Fruit fly (Drosophila melanogaster) whole organism, embryonic: ENCODE results near the gene CG13021.
A peak's percentile ranks its signal among the peaks of the same experiment; 100 is the strongest.

Experiments used
- Atf-2 ChIP-seq: fragments of 200-800 bp; sonication (Bioruptor generic); optimal IDR thresholded peaks from 2 replicates; lab custom pipeline; 2016; ENCODE audit warnings: missing biosample characterization, missing genetic modification characterization
- Atf3 ChIP-seq: fragments of 200-800 bp; sonication (Bioruptor generic); optimal IDR thresholded peaks from 3 replicates; lab custom pipeline; 2016; ENCODE audit warnings: missing biosample characterization, missing genetic modification characterization
- Awh ChIP-seq: fragments of 200-800 bp; sonication (Bioruptor generic); IDR thresholded peaks from 2 replicates; pipeline ENCODE4, ENCODE4 v1.3.6; 2022; ENCODE audit warnings: missing biosample characterization, missing genetic modification characterization
- CG10209 ChIP-seq: fragments of 200-800 bp; sonication (Bioruptor generic); optimal IDR thresholded peaks from 3 replicates; lab custom pipeline; 2017; ENCODE audit warnings: missing biosample characterization, mild to moderate bottlenecking, missing genetic modification characterization, missing genetic modification reagents
- CG11093 ChIP-seq: fragments of 200-800 bp; sonication (Bioruptor generic); IDR thresholded peaks from 3 replicates; pipeline ENCODE4 v1.3.6; 2022; ENCODE audit warnings: missing biosample characterization, missing genetic modification characterization
- CG12155 ChIP-seq: fragments of 200-800 bp; sonication (Bioruptor generic); optimal IDR thresholded peaks from 3 replicates; lab custom pipeline; 2016; ENCODE audit warnings: missing biosample characterization, missing genetic modification characterization
- CG12236 ChIP-seq: fragments of 200-800 bp; sonication (Bioruptor generic); optimal IDR thresholded peaks from 2 replicates; lab custom pipeline; 2016; ENCODE audit warnings: missing biosample characterization, missing genetic modification characterization
- CG12942 ChIP-seq: fragments of 200-800 bp; sonication (Bioruptor generic); optimal IDR thresholded peaks from 3 replicates; lab custom pipeline; 2016; ENCODE audit warnings: missing biosample characterization, missing genetic modification characterization
- CG13775 ChIP-seq: fragments of 200-800 bp; sonication (Bioruptor generic); optimal IDR thresholded peaks from 3 replicates; lab custom pipeline; 2017; ENCODE audit warnings: missing biosample characterization, mild to moderate bottlenecking, missing genetic modification characterization
- CG15073 ChIP-seq: fragments of 200-800 bp; sonication (Bioruptor generic); optimal IDR thresholded peaks from 2 replicates; lab custom pipeline; 2016; ENCODE audit warnings: missing biosample characterization, missing genetic modification characterization
- CG1603 ChIP-seq: fragments of 200-800 bp; sonication (Bioruptor generic); optimal IDR thresholded peaks from 2 replicates; lab custom pipeline; 2019; ENCODE audit warnings: missing biosample characterization, mild to moderate bottlenecking, missing genetic modification characterization, moderate library complexity
- CG1792 ChIP-seq: fragments of 200-800 bp; sonication (Bioruptor generic); optimal IDR thresholded peaks from 2 replicates; lab custom pipeline; 2016; ENCODE audit warnings: missing biosample characterization, missing genetic modification characterization
- CG2120 ChIP-seq: fragments of 200-800 bp; sonication (Bioruptor generic); optimal IDR thresholded peaks from 3 replicates; lab custom pipeline; 2016; ENCODE audit warnings: missing biosample characterization, missing genetic modification characterization
- CG30020 ChIP-seq: fragments of 200-800 bp; optimal IDR thresholded peaks from 2 replicates; lab custom pipeline; 2019; ENCODE audit warnings: missing biosample characterization, mild to moderate bottlenecking, missing genetic modification characterization, moderate library complexity
- CG31365 ChIP-seq: fragments of 200-800 bp; sonication (Bioruptor generic); optimal IDR thresholded peaks from 2 replicates; lab custom pipeline; 2018; ENCODE audit warnings: missing biosample characterization, mild to moderate bottlenecking, missing genetic modification characterization
- CG3163 ChIP-seq: fragments of 200-800 bp; sonication (Bioruptor generic); optimal IDR thresholded peaks from 3 replicates; lab custom pipeline; 2016; ENCODE audit warnings: missing biosample characterization, missing genetic modification characterization
- CG32532 ChIP-seq: fragments of 200-800 bp; sonication (Bioruptor generic); IDR thresholded peaks from 2 replicates; pipeline ENCODE4 v1.3.6; 2022; ENCODE audit warnings: missing biosample characterization, missing genetic modification characterization
- CG32772 ChIP-seq: fragments of 200-800 bp; sonication (Bioruptor generic); IDR thresholded peaks from 2 replicates; pipeline ENCODE4 v1.3.6; 2022; ENCODE audit warnings: missing biosample characterization, missing genetic modification characterization
- CG3407 ChIP-seq: fragments of 200-800 bp; sonication (Bioruptor generic); optimal IDR thresholded peaks from 2 replicates; lab custom pipeline; 2018; ENCODE audit warnings: missing biosample characterization, mild to moderate bottlenecking, missing genetic modification characterization
- CG4424 ChIP-seq: fragments of 200-800 bp; sonication (Bioruptor generic); optimal IDR thresholded peaks from 3 replicates; lab custom pipeline; 2016; ENCODE audit warnings: missing biosample characterization, missing genetic modification characterization
- CG6175 ChIP-seq: fragments of 200-800 bp; sonication (Bioruptor generic); IDR thresholded peaks from 3 replicates; pipeline ENCODE4 v1.3.6; 2022; ENCODE audit warnings: missing biosample characterization, missing genetic modification characterization
- CG7987 ChIP-seq: fragments of 200-800 bp; sonication (Bioruptor generic); optimal IDR thresholded peaks from 2 replicates; lab custom pipeline; 2018; ENCODE audit warnings: missing biosample characterization, mild to moderate bottlenecking, missing genetic modification characterization, moderate library complexity
- CG8281 ChIP-seq: fragments of 200-800 bp; sonication (Bioruptor generic); optimal IDR thresholded peaks from 2 replicates; lab custom pipeline; 2018; ENCODE audit warnings: missing biosample characterization, mild to moderate bottlenecking, missing genetic modification characterization, moderate library complexity
- CG8290 ChIP-seq, 3 experiments: fragments of 200-800 bp; sonication (Bioruptor generic); optimal IDR thresholded peaks; 2 replicates each; lab custom pipeline; 2016 to 2019; ENCODE audit warnings: missing biosample characterization in 3 of 3, missing genetic modification characterization in 3 of 3, mild to moderate bottlenecking in 2 of 3, moderate library complexity in 1 of 3
- CoRest ChIP-seq: fragments of 200-800 bp; sonication (Bioruptor generic); optimal IDR thresholded peaks from 3 replicates; lab custom pipeline; 2018; ENCODE audit warnings: missing biosample characterization, mild to moderate bottlenecking, missing genetic modification characterization, moderate library complexity
- ERR ChIP-seq: fragments of 200-800 bp; sonication (Bioruptor generic); optimal IDR thresholded peaks from 2 replicates; lab custom pipeline; 2016; ENCODE audit warnings: missing biosample characterization, missing genetic modification characterization
- Ets97D ChIP-seq: fragments of 200-800 bp; sonication (Bioruptor generic); optimal IDR thresholded peaks from 3 replicates; lab custom pipeline; 2016; ENCODE audit warnings: missing biosample characterization, missing genetic modification characterization
- HLH4C ChIP-seq: fragments of 200-800 bp; sonication (Bioruptor generic); IDR thresholded peaks from 3 replicates; pipeline ENCODE4 v1.3.6; 2022; ENCODE audit warnings: missing biosample characterization, missing genetic modification characterization; ENCODE audit not compliant: partially characterized antibody
- Lhr ChIP-seq: fragments of 200-800 bp; sonication (Bioruptor generic); optimal IDR thresholded peaks from 3 replicates; lab custom pipeline; 2017; ENCODE audit warnings: mild to moderate bottlenecking, missing biosample characterization, missing genetic modification reagents, missing genetic modification characterization
- MBD-R2 ChIP-seq: fragments of 200-800 bp; sonication (Bioruptor generic); IDR thresholded peaks from 2 replicates; pipeline ENCODE4 v1.3.6; 2022; ENCODE audit warnings: missing biosample characterization, missing genetic modification characterization
- Myb ChIP-seq: fragments of 200-800 bp; sonication (Bioruptor generic); optimal IDR thresholded peaks from 2 replicates; lab custom pipeline; 2016; ENCODE audit warnings: missing biosample characterization, missing genetic modification characterization
- Xbp1 ChIP-seq: fragments of 200-800 bp; sonication (Bioruptor generic); optimal IDR thresholded peaks from 3 replicates; lab custom pipeline; 2016; ENCODE audit warnings: missing biosample characterization, mild to moderate bottlenecking, missing genetic modification characterization
- Xrp1 ChIP-seq: fragments of 200-800 bp; sonication (Bioruptor generic); IDR thresholded peaks from 2 replicates; pipeline ENCODE4 v1.3.6; 2022; ENCODE audit warnings: missing biosample characterization, missing genetic modification characterization
- crol ChIP-seq: fragments of 200-800 bp; sonication (Bioruptor generic); IDR thresholded peaks from 2 replicates; pipeline ENCODE4 v1.3.6; 2022; ENCODE audit warnings: missing biosample characterization, missing genetic modification characterization
- disco-r ChIP-seq: fragments of 200-800 bp; sonication (Bioruptor generic); optimal IDR thresholded peaks from 2 replicates; lab custom pipeline; 2016; ENCODE audit warnings: missing biosample characterization, missing genetic modification characterization
- dysf ChIP-seq: fragments of 200-800 bp; sonication (Bioruptor generic); IDR thresholded peaks from 3 replicates; pipeline ENCODE4 v1.3.6; 2022; ENCODE audit warnings: missing biosample characterization, missing genetic modification characterization
- emc ChIP-seq: fragments of 200-800 bp; sonication (Bioruptor generic); optimal IDR thresholded peaks from 2 replicates; lab custom pipeline; 2016; ENCODE audit warnings: missing biosample characterization, missing genetic modification characterization
- exex ChIP-seq: fragments of 200-800 bp; sonication (Bioruptor generic); optimal IDR thresholded peaks from 4 replicates; lab custom pipeline; 2018; ENCODE audit warnings: missing biosample characterization, mild to moderate bottlenecking, missing genetic modification characterization, moderate library complexity
- fd96Cb ChIP-seq: fragments of 200-800 bp; sonication (Bioruptor generic); optimal IDR thresholded peaks from 2 replicates; lab custom pipeline; 2018; ENCODE audit warnings: missing biosample characterization, mild to moderate bottlenecking, missing genetic modification characterization, moderate library complexity
- inv ChIP-seq: fragments of 200-800 bp; sonication (Bioruptor generic); IDR thresholded peaks from 2 replicates; pipeline ENCODE4 v1.3.6; 2022; ENCODE audit warnings: missing biosample characterization, missing genetic modification characterization; ENCODE audit not compliant: partially characterized antibody
- jumu ChIP-seq: fragments of 200-800 bp; sonication (Bioruptor generic); optimal IDR thresholded peaks from 3 replicates; lab custom pipeline; 2016; ENCODE audit warnings: missing biosample characterization, missing genetic modification characterization
- ken ChIP-seq: fragments of 200-800 bp; sonication (Bioruptor generic); IDR thresholded peaks from 3 replicates; pipeline ENCODE4 v1.3.6; 2022; ENCODE audit warnings: missing biosample characterization, missing genetic modification characterization
- kni ChIP-seq: fragments of 200-800 bp; sonication (Bioruptor generic); optimal IDR thresholded peaks from 3 replicates; lab custom pipeline; 2017; ENCODE audit warnings: mild to moderate bottlenecking, missing biosample characterization, missing genetic modification reagents, missing genetic modification characterization
- sc ChIP-seq, 3 experiments: fragments of >200 bp in 2 of 3; fragments of 200-800 bp in 1 of 3; sonication (Bioruptor generic) in 1 of 3; optimal IDR thresholded peaks; 2 replicates in 2 of 3; 3 replicates in 1 of 3; lab custom pipeline; 2017; ENCODE audit warnings: mild to moderate bottlenecking in 1 of 3, missing biosample characterization in 1 of 3, missing genetic modification characterization in 1 of 3, missing genetic modification reagents in 1 of 3
- sens ChIP-seq: fragments of 200-800 bp; sonication (Bioruptor generic); peaks from one replicate; lab custom pipeline; 2016; ENCODE audit warnings: missing biosample characterization, missing genetic modification characterization
- seq ChIP-seq: fragments of 200-800 bp; sonication (Bioruptor generic); IDR thresholded peaks from 2 replicates; pipeline ENCODE4 v1.3.6; 2022; ENCODE audit warnings: missing biosample characterization, missing genetic modification characterization
- slp2 ChIP-seq: fragments of 200-800 bp; sonication (Bioruptor generic); optimal IDR thresholded peaks from 2 replicates; lab custom pipeline; 2016; ENCODE audit warnings: missing biosample characterization, missing genetic modification characterization
- stc ChIP-seq: fragments of 200-800 bp; sonication (Bioruptor generic); IDR thresholded peaks from 2 replicates; pipeline ENCODE4 v1.3.6; 2022; ENCODE audit warnings: missing biosample characterization, missing genetic modification characterization
- tin ChIP-seq: fragments of 200-800 bp; sonication (Bioruptor generic); optimal IDR thresholded peaks from 3 replicates; lab custom pipeline; 2016; ENCODE audit warnings: missing biosample characterization, missing genetic modification characterization
- vnd ChIP-seq: fragments of 200-800 bp; sonication (Bioruptor generic); IDR thresholded peaks from 3 replicates; pipeline ENCODE4 v1.3.6; 2022; ENCODE audit warnings: missing biosample characterization, missing genetic modification characterization; ENCODE audit not compliant: partially characterized antibody
- zen ChIP-seq: fragments of 200-800 bp; sonication (Bioruptor generic); optimal IDR thresholded peaks from 3 replicates; lab custom pipeline; 2018; ENCODE audit warnings: missing biosample characterization, mild to moderate bottlenecking, missing genetic modification characterization, moderate library complexity
- zfh1 ChIP-seq: fragments of 200-800 bp; sonication (Bioruptor generic); IDR thresholded peaks from 3 replicates; pipeline ENCODE4 v1.3.6; 2022; ENCODE audit warnings: missing biosample characterization, missing genetic modification characterization

The CG13021 gene

DNA sequence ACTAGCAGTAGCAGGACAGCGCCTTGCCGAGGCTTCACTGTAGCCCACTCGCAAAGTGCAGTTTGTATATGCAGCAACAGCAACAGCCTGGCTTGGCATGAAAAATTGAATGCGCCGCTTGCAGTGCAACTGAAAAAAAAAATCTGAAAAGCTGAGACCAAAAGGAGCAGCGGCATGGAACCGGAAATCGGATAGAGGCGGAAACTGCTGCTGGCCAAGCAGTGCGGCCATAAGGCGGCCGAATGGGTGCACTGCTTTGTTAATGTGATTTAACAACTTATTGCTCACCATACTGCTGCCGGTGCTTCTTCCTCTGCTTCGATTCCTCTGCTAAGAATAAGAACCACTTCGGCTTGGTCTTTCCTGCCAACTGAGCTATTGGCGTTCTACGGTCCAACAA, 9.9 kb upstream of the CG13021 start (continued):
- no peak for TF ChIP-seq ken (GFP tag; lab: Robert Waterston, UW)
- peak; percentile 65 for TF ChIP-seq sens
- no peak for TF ChIP-seq Atf-2 (GFP tag; lab: Kevin White, UChicago)
- TF ChIP-seq zen = peak; percentile 25
- TF ChIP-seq CG10209 (GFP tag; lab: Kevin White, UChicago) = no peak
- no peak for TF ChIP-seq ERR (GFP tag; lab: Kevin White, UChicago)
- no peak for TF ChIP-seq Atf3 (GFP tag; lab: Kevin White, UChicago)
- no peak for TF ChIP-seq CG32532
- TF ChIP-seq slp2 (GFP tag; lab: Kevin White, UChicago) = no peak
- no peak for TF ChIP-seq vnd (GFP tag; lab: Robert Waterston, UW)
- TF ChIP-seq seq (GFP tag; lab: Robert Waterston, UW) = no peak
- no peak for TF ChIP-seq kni (GFP tag; lab: Kevin White, UChicago)
- 0 out of 2 replicates have a peak, but pooled peaks have one; percentile 9 for TF ChIP-seq Awh
- peak; percentile 38 for TF ChIP-seq CG31365
- TF ChIP-seq CG30020 (tag; lab: Kevin White, UChicago) = no peak
- no peak for TF ChIP-seq CG3163 (GFP tag; lab: Kevin White, UChicago)
- no peak for TF ChIP-seq CG4424
- no peak for TF ChIP-seq CG12236 (GFP tag; lab: Kevin White, UChicago)
- no peak for TF ChIP-seq CG8281 (tag; lab: Kevin White, UChicago)
- no peak for TF ChIP-seq CG3407 (GFP tag; lab: Kevin White, UChicago)
- TF ChIP-seq CG7987 = no peak
- TF ChIP-seq dysf (GFP tag; lab: Robert Waterston, UW) = no peak
- TF ChIP-seq CG13775 (GFP tag; lab: Kevin White, UChicago) = peak; percentile 1
- no peak for TF ChIP-seq CG32772 (GFP tag; lab: Robert Waterston, UW)
- peak; percentile 91 for TF ChIP-seq Ets97D
- no peak for TF ChIP-seq crol (GFP tag; lab: Robert Waterston, UW)
- TF ChIP-seq CG12942 (GFP tag; lab: Kevin White, UChicago) = no peak
- TF ChIP-seq HLH4C (GFP tag; lab: Robert Waterston, UW) = no peak
- TF ChIP-seq CG12155 (GFP tag; lab: Kevin White, UChicago) = no peak
- no peak for TF ChIP-seq exex (tag; lab: Kevin White, UChicago)
- no peak for TF ChIP-seq Lhr
- TF ChIP-seq Myb (GFP tag; lab: Kevin White, UChicago) = no peak
- TF ChIP-seq sc (optimal IDR thresholded peaks at IDR 0.05; lab: Kevin White, UChicago) = no peak
- no peak for TF ChIP-seq sc (GFP tag; optimal IDR thresholded peaks at IDR 0.05; lab: Kevin White, UChicago)
- TF ChIP-seq CG2120 (GFP tag; lab: Kevin White, UChicago) = no peak
- no peak for TF ChIP-seq CG8290 (GFP tag; optimal IDR thresholded peaks at IDR 0.05; lab: Kevin White, UChicago)
- no peak for TF ChIP-seq CG8290 (tag; optimal IDR thresholded peaks at IDR 0.05; lab: Kevin White, UChicago)
- no peak for TF ChIP-seq CG15073 (GFP tag; lab: Kevin White, UChicago)
- no peak for TF ChIP-seq Xrp1 (GFP tag; lab: Robert Waterston, UW)
- no peak for TF ChIP-seq CG6175
- 0 out of 3 replicates have a peak, but pooled peaks have one; percentile 28 for TF ChIP-seq zfh1
- TF ChIP-seq CG1792 (GFP tag; lab: Kevin White, UChicago) = no peak
- TF ChIP-seq emc = no peak
- no peak for TF ChIP-seq Xbp1 (GFP tag; lab: Kevin White, UChicago)
- TF ChIP-seq jumu = no peak
- no peak for TF ChIP-seq disco-r (GFP tag; lab: Kevin White, UChicago)
- TF ChIP-seq inv (GFP tag; lab: Robert Waterston, UW) = no peak
- TF ChIP-seq CG1603 (tag; lab: Kevin White, UChicago) = no peak
- no peak for TF ChIP-seq CG11093 (GFP tag; lab: Robert Waterston, UW)
- TF ChIP-seq tin (GFP tag; lab: Kevin White, UChicago) = no peak
- no peak for TF ChIP-seq fd96Cb (tag; lab: Kevin White, UChicago)
- no peak for TF ChIP-seq stc
- no peak for TF ChIP-seq MBD-R2 (GFP tag; lab: Robert Waterston, UW)
- TF ChIP-seq CoRest (tag; lab: Kevin White, UChicago) = no peak
